Worm (Caenorhabditis elegans) whole organism, late embryonic: ENCODE results near the gene hsp-6.

ENCODE experiments used
- C08G9.2 ChIP-seq: sonication (generic microtip); optimal IDR thresholded peaks from 2 replicates; lab custom pipeline; 2016; ENCODE audit warnings: mild to moderate bottlenecking, missing genetic modification characterization, moderate library complexity, missing compliant biosample characterization
- K09A11.1 ChIP-seq: sonication (generic microtip); optimal IDR thresholded peaks from 2 replicates; lab custom pipeline; 2017; ENCODE audit warnings: antibody characterized with exemption, mild to moderate bottlenecking, missing genetic modification characterization, missing compliant biosample characterization; ENCODE audit not compliant: insufficient read depth
- T23F11.4 ChIP-seq: fragments of 200-800 bp; sonication (Bioruptor generic); optimal IDR thresholded peaks from 2 replicates; lab custom pipeline; 2018; ENCODE audit warnings: mild to moderate bottlenecking, missing genetic modification characterization, missing compliant biosample characterization
- ceh-30 ChIP-seq: fragments of 150-350 bp; optimal IDR thresholded peaks from 2 replicates; lab custom pipeline; 2014; ENCODE audit warnings: missing biosample characterization, missing genetic modification characterization
- fkh-10 ChIP-seq: fragments of 150-350 bp; optimal IDR thresholded peaks from 2 replicates; lab custom pipeline; 2014; ENCODE audit warnings: missing biosample characterization, missing genetic modification reagents, missing genetic modification characterization
- fkh-6 ChIP-seq: sonication (generic microtip); optimal IDR thresholded peaks from 2 replicates; lab custom pipeline; 2016; ENCODE audit warnings: missing genetic modification characterization, missing compliant biosample characterization
- hlh-30 ChIP-seq: sonication (generic microtip); optimal IDR thresholded peaks from 2 replicates; lab custom pipeline; 2017; ENCODE audit warnings: antibody characterized with exemption, missing genetic modification characterization, missing compliant biosample characterization; ENCODE audit not compliant: insufficient read depth
- lim-6 ChIP-seq: sonication (generic microtip); optimal IDR thresholded peaks from 2 replicates; lab custom pipeline; 2016; ENCODE audit warnings: missing genetic modification characterization, missing compliant biosample characterization
- odd-2 ChIP-seq: sonication (generic microtip); optimal IDR thresholded peaks from 2 replicates; lab custom pipeline; 2017; ENCODE audit warnings: antibody characterized with exemption, mild to moderate bottlenecking, missing genetic modification characterization, missing compliant biosample characterization
- pha-4 ChIP-seq: fragments of 150-350 bp; optimal IDR thresholded peaks from 2 replicates; lab custom pipeline; 2018; ENCODE audit warnings: missing biosample characterization, missing genetic modification reagents, missing genetic modification characterization
- tbx-2 ChIP-seq: sonication (generic microtip); optimal IDR thresholded peaks from 2 replicates; lab custom pipeline; 2016; ENCODE audit warnings: missing genetic modification characterization, missing compliant biosample characterization
- unc-86 ChIP-seq: sonication (generic microtip); optimal IDR thresholded peaks from 2 replicates; lab custom pipeline; 2016; ENCODE audit warnings: missing genetic modification characterization, missing compliant biosample characterization

DNA sequence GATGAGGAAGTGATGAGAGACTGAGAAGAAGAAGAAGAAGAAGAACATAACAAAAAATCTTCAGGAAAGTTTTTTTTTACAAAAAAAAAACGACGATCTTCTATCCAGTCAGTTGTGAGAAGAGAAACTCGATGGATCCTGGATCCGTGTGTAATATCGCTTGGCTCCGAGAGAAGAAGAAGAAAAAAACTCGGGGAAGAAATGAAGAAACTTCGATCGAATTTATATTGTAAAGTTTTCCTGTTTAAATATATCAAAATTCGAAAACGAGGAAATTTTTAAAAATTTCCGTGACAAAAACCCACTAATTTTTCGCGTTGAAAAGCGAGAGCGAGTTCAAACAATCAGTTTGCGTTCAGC is 3.3 kb downstream of the hsp-6 start, which contains the start of gene adss-1:
- TF ChIP-seq fkh-10 (no peak), fkh-6 (tag; lab: Kevin White, UChicago) (no peak), K09A11.1 (tag; lab: Kevin White, UChicago) (no peak), ceh-30 (tag; lab: Kevin White, UChicago) (no peak), T23F11.4 (GFP tag; lab: Kevin White, UChicago) (no peak), tbx-2 (no peak), odd-2 (no peak), hlh-30 (tag; lab: Kevin White, UChicago) (no peak), unc-86 (no peak), C08G9.2 (tag; lab: Kevin White, UChicago) (no peak), pha-4 (tag; lab: Kevin White, UChicago) (no peak), lim-6 (tag; lab: Kevin White, UChicago) (no peak)
